Fruit fly (Drosophila melanogaster): ENCODE results near the gene CG13287.
A peak's percentile ranks its signal among the peaks of the same experiment; 100 is the strongest.

Gene CG13287

dm6 chr3L:5838880-5839279 is 43.2 kb upstream of the CG13287 start:
- TF ChIP-seq achi (GFP tag; optimal IDR thresholded peaks at IDR 0.05): no peak
- TF ChIP-seq CG15336 (GFP tag; IDR thresholded peaks at IDR 0.05): peak; percentile 24; the same call in 1 of the 2 replicates
- TF ChIP-seq CG8119 (GFP tag; IDR thresholded peaks at IDR 0.05): 0 out of 3 replicates have a peak, but pooled peaks have one; percentile 17

DNA sequence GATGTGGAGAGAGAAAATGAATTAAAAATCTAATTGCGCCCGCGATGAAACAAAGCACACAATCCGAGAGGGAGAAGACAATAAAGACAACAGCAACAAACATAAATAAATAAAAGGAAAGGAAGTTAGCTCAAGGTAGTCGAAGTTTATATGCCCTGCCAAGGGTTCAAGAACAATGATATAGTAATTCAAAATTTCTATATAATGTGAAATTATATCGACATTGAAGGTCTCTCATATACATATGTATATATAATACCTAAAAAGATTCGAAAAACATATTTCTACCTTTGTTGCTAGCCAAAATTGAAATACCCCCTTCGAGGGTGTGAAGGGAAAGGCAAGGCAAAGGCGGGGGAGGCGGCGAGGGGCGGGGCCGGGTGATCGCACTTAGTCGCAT is 41.3 kb upstream of the CG13287 start:
- no peak for TF ChIP-seq CG34406 (GFP tag; optimal IDR thresholded peaks at IDR 0.05)
- TF ChIP-seq Ets21C (GFP tag; optimal IDR thresholded peaks at IDR 0.05): no peak
- no peak for TF ChIP-seq Sox14 (GFP tag; optimal IDR thresholded peaks at IDR 0.05)
- no peak for TF ChIP-seq Hr4 (GFP tag; optimal IDR thresholded peaks at IDR 0.05)
- TF ChIP-seq pdm3 (GFP tag; optimal IDR thresholded peaks at IDR 0.05): no peak
- TF ChIP-seq esn (GFP tag; optimal IDR thresholded peaks at IDR 0.05): peak; percentile 32
- no peak for TF ChIP-seq CG6163 (GFP tag; IDR thresholded peaks at IDR 0.05)
- TF ChIP-seq CG15336 (GFP tag; IDR thresholded peaks at IDR 0.05): no peak
- TF ChIP-seq CG32006 (GFP tag; optimal IDR thresholded peaks at IDR 0.05): peak; percentile 31
- peak; percentile 28 for TF ChIP-seq OdsH (GFP tag; optimal IDR thresholded peaks at IDR 0.05)
- no peak for TF ChIP-seq CG16779 (tag; optimal IDR thresholded peaks at IDR 0.05)
- TF ChIP-seq CG11902 (GFP tag; optimal IDR thresholded peaks at IDR 0.05): peak; percentile 2
- no peak for TF ChIP-seq CG6276 (GFP tag; optimal IDR thresholded peaks at IDR 0.05)
- TF ChIP-seq spab (GFP tag; optimal IDR thresholded peaks at IDR 0.05): peak; percentile 4
- no peak for TF ChIP-seq vri (GFP tag; optimal IDR thresholded peaks at IDR 0.05)
- no peak for TF ChIP-seq CG8632 (GFP tag; optimal IDR thresholded peaks at IDR 0.05)
- TF ChIP-seq CG10669 (GFP tag; optimal IDR thresholded peaks at IDR 0.05): peak; percentile 8
- TF ChIP-seq CG1621 (tag; optimal IDR thresholded peaks at IDR 0.05): no peak
- TF ChIP-seq Ets96B (tag; optimal IDR thresholded peaks at IDR 0.05): peak; percentile 38
- TF ChIP-seq fkh (GFP tag; optimal IDR thresholded peaks at IDR 0.05): no peak
- TF ChIP-seq topi (GFP tag; optimal IDR thresholded peaks at IDR 0.05): peak; percentile 34
- TF ChIP-seq Hr39 (GFP tag; optimal IDR thresholded peaks at IDR 0.05): peak; percentile 7
- peak; percentile 8 for TF ChIP-seq achi (GFP tag; optimal IDR thresholded peaks at IDR 0.05)
- peak; percentile 19 for TF ChIP-seq Smox (GFP tag; optimal IDR thresholded peaks at IDR 0.05)
- peak; percentile 36 for TF ChIP-seq Eip78C (GFP tag)
- no peak for TF ChIP-seq Lpt (GFP tag; optimal IDR thresholded peaks at IDR 0.05)
- peak; percentile 27 for TF ChIP-seq acj6 (GFP tag; optimal IDR thresholded peaks at IDR 0.05)
- no peak for TF ChIP-seq CG9139 (GFP tag; optimal IDR thresholded peaks at IDR 0.05)
- peak; percentile 40 for TF ChIP-seq cyc (GFP tag; optimal IDR thresholded peaks at IDR 0.05)
- peak; percentile 53 for TF ChIP-seq svp (GFP tag)
- no peak for TF ChIP-seq dsx (GFP tag; optimal IDR thresholded peaks at IDR 0.05; ENCODE audit: poor library complexity, severe bottlenecking)
- peak; percentile 33 for TF ChIP-seq CG10631 (GFP tag; optimal IDR thresholded peaks at IDR 0.05)
- no peak for TF ChIP-seq dac (GFP tag; optimal IDR thresholded peaks at IDR 0.05)
- TF ChIP-seq salr (GFP tag; optimal IDR thresholded peaks at IDR 0.05): no peak
- TF ChIP-seq lz (GFP tag; optimal IDR thresholded peaks at IDR 0.05): peak; percentile 20
- TF ChIP-seq CG6792 (GFP tag; optimal IDR thresholded peaks at IDR 0.05): peak; percentile 3
- peak; percentile 4 for TF ChIP-seq CG3919 (GFP tag; optimal IDR thresholded peaks at IDR 0.05)
- TF ChIP-seq Gug (GFP tag; IDR thresholded peaks at IDR 0.05): peak; percentile 25; the same call in 1 of the 2 replicates
- TF ChIP-seq fd59A (GFP tag; optimal IDR thresholded peaks at IDR 0.05): no peak
- no peak for TF ChIP-seq Met (GFP tag; optimal IDR thresholded peaks at IDR 0.05)
- TF ChIP-seq Hr38 (GFP tag; optimal IDR thresholded peaks at IDR 0.05): no peak
- no peak for TF ChIP-seq CG11294 (GFP tag; IDR thresholded peaks at IDR 0.05)
- no peak for TF ChIP-seq CG8119 (GFP tag; IDR thresholded peaks at IDR 0.05)
- TF ChIP-seq Sox102F (GFP tag; optimal IDR thresholded peaks at IDR 0.05): no peak
- no peak for TF ChIP-seq Blimp-1 (GFP tag; optimal IDR thresholded peaks at IDR 0.05)
- TF ChIP-seq CG31627 (GFP tag; optimal IDR thresholded peaks at IDR 0.05): peak; percentile 3
- TF ChIP-seq Eip93F (GFP tag; optimal IDR thresholded peaks at IDR 0.05): no peak
- no peak for TF ChIP-seq CG6854 (GFP tag; optimal IDR thresholded peaks at IDR 0.05)
- no peak for TF ChIP-seq CG6808 (GFP tag; optimal IDR thresholded peaks at IDR 0.05)
- no peak for TF ChIP-seq ss (GFP tag; optimal IDR thresholded peaks at IDR 0.05)
